Worm (Caenorhabditis elegans) whole organism, young adult: ENCODE measurements around the gene C15F1.2.

ENCODE experiments used
- F10E7.11 ChIP-seq: sonication (generic microtip); optimal IDR thresholded peaks from 2 replicates; lab custom pipeline; 2017; ENCODE audit warnings: mild to moderate bottlenecking, missing genetic modification characterization, moderate library complexity, missing compliant biosample characterization
- F23B12.7 ChIP-seq: sonication (generic microtip); optimal IDR thresholded peaks from 2 replicates; lab custom pipeline; 2017; ENCODE audit warnings: missing genetic modification characterization, mild to moderate bottlenecking, missing compliant biosample characterization, antibody characterized with exemption, moderate library complexity; ENCODE audit not compliant: insufficient read depth
- F33H1.4 ChIP-seq: fragments of 200-800 bp; sonication (Bioruptor generic); IDR thresholded peaks from 2 replicates; pipeline ENCODE4 v1.3.6; 2022; ENCODE audit warnings: missing genetic modification reagents, missing genetic modification characterization, missing compliant biosample characterization
- F37B4.10 ChIP-seq: fragments of 200-800 bp; sonication (Bioruptor generic); IDR thresholded peaks from 2 replicates; pipeline ENCODE4 v1.3.6; 2022; ENCODE audit warnings: missing genetic modification characterization, missing compliant biosample characterization
- F39B2.1 ChIP-seq: fragments of 200-800 bp; sonication (Bioruptor generic); IDR thresholded peaks from 2 replicates; pipeline ENCODE4 v1.3.6; 2022; ENCODE audit warnings: missing genetic modification reagents, missing genetic modification characterization, missing compliant biosample characterization
- F57A8.1 ChIP-seq: fragments of 200-800 bp; sonication (Bioruptor generic); optimal IDR thresholded peaks from 2 replicates; lab custom pipeline; 2018; ENCODE audit warnings: mild to moderate bottlenecking, missing genetic modification characterization, moderate library complexity, missing compliant biosample characterization
- T07F8.4 ChIP-seq: sonication (generic microtip); optimal IDR thresholded peaks from 2 replicates; lab custom pipeline; 2016; ENCODE audit warnings: mild to moderate bottlenecking, missing genetic modification characterization, moderate library complexity, missing compliant biosample characterization
- Y53F4B.3 ChIP-seq: fragments of 200-800 bp; sonication (Bioruptor generic); IDR thresholded peaks from 2 replicates; pipeline ENCODE4 v1.3.6; 2022; ENCODE audit warnings: missing genetic modification reagents, missing genetic modification characterization, missing compliant biosample characterization
- Y67H2A.10 ChIP-seq: fragments of 200-800 bp; sonication (Bioruptor generic); conservative IDR thresholded peaks from 2 replicates; pipeline ENCODE4 v1.3.6; 2022; ENCODE audit warnings: missing genetic modification reagents, missing genetic modification characterization, missing compliant biosample characterization
- Y95B8A.8 ChIP-seq: fragments of 200-800 bp; sonication (Bioruptor generic); IDR thresholded peaks from 2 replicates; pipeline ENCODE4 v1.3.6; 2022; ENCODE audit warnings: missing genetic modification reagents, missing genetic modification characterization, missing compliant biosample characterization
- ZK185.1 ChIP-seq: sonication (generic microtip); optimal IDR thresholded peaks from 2 replicates; lab custom pipeline; 2016; ENCODE audit warnings: mild to moderate bottlenecking, missing genetic modification characterization, missing compliant biosample characterization; ENCODE audit not compliant: poor library complexity, severe bottlenecking
- ama-1 ChIP-seq, 3 experiments: fragments of 150-350 bp in 1 of 3; sonication (generic microtip) in 2 of 3; optimal IDR thresholded peaks; 2 replicates each; lab custom pipeline; 2014 to 2018; ENCODE audit warnings: missing biosample characterization in 2 of 3, missing genetic modification characterization in 2 of 3, missing genetic modification reagents in 2 of 3
- attf-3 ChIP-seq: fragments of 200-800 bp; sonication (Bioruptor generic); conservative IDR thresholded peaks from 2 replicates; pipeline ENCODE4 v1.3.6; 2022; ENCODE audit warnings: missing genetic modification reagents, missing genetic modification characterization, missing compliant biosample characterization
- attf-6 ChIP-seq: fragments of 200-800 bp; sonication (Bioruptor generic); IDR thresholded peaks from 2 replicates; pipeline ENCODE4 v1.3.6; 2022; ENCODE audit warnings: missing genetic modification reagents, missing genetic modification characterization, missing compliant biosample characterization
- ccch-3 ChIP-seq: fragments of 200-800 bp; sonication (Bioruptor generic); optimal IDR thresholded peaks from 2 replicates; lab custom pipeline; 2018; ENCODE audit warnings: mild to moderate bottlenecking, missing genetic modification characterization, missing compliant biosample characterization
- cebp-1 ChIP-seq, 2 experiments: fragments of 200-800 bp in 1 of 2; sonication (Bioruptor generic) in 1 of 2; sonication (generic microtip) in 1 of 2; IDR thresholded peaks in 1 of 2; optimal IDR thresholded peaks in 1 of 2; 2 replicates each; pipeline versions ENCODE4 v1.3.6 to Lab custom; 2017 to 2022; ENCODE audit warnings: missing compliant biosample characterization in 2 of 2, missing genetic modification characterization in 2 of 2, mild to moderate bottlenecking in 1 of 2, missing genetic modification reagents in 1 of 2, moderate library complexity in 1 of 2
- ceh-100 ChIP-seq: fragments of 200-800 bp; sonication (Bioruptor generic); IDR thresholded peaks from 2 replicates; pipeline ENCODE4 v1.3.6; 2022; ENCODE audit warnings: missing genetic modification reagents, missing genetic modification characterization, missing compliant biosample characterization
- ceh-27 ChIP-seq: fragments of 200-800 bp; sonication (Bioruptor generic); optimal IDR thresholded peaks from 2 replicates; lab custom pipeline; 2018; ENCODE audit warnings: mild to moderate bottlenecking, missing genetic modification characterization, moderate library complexity, missing compliant biosample characterization
- ceh-79 ChIP-seq: sonication (generic microtip); optimal IDR thresholded peaks from 2 replicates; lab custom pipeline; 2017; ENCODE audit warnings: mild to moderate bottlenecking, missing genetic modification characterization, missing compliant biosample characterization
- ceh-91 ChIP-seq: fragments of 200-800 bp; sonication (Bioruptor generic); IDR thresholded peaks from 2 replicates; pipeline ENCODE4 v1.3.6; 2022; ENCODE audit warnings: missing genetic modification reagents, missing genetic modification characterization, missing compliant biosample characterization
- die-1 ChIP-seq: sonication (generic microtip); optimal IDR thresholded peaks from 2 replicates; lab custom pipeline; 2016; ENCODE audit warnings: missing genotype, mild to moderate bottlenecking, missing genetic modification characterization, missing compliant biosample characterization
- dox-1 ChIP-seq: fragments of 200-800 bp; sonication (Bioruptor generic); IDR thresholded peaks from 2 replicates; pipeline ENCODE4 v1.3.6; 2022; ENCODE audit warnings: missing genetic modification reagents, missing genetic modification characterization, missing compliant biosample characterization
- egl-44 ChIP-seq: fragments of 200-800 bp; sonication (Bioruptor generic); IDR thresholded peaks from 2 replicates; pipeline ENCODE4 v1.3.6; 2022; ENCODE audit warnings: missing genetic modification reagents, missing genetic modification characterization, missing compliant biosample characterization
- ets-4 ChIP-seq: fragments of 200-800 bp; sonication (Bioruptor generic); optimal IDR thresholded peaks from 2 replicates; lab custom pipeline; 2018; ENCODE audit warnings: mild to moderate bottlenecking, missing genetic modification characterization, missing compliant biosample characterization
- lag-1 ChIP-seq: fragments of 200-800 bp; sonication (Bioruptor generic); IDR thresholded peaks from 2 replicates; pipeline ENCODE4 v1.3.6; 2022; ENCODE audit warnings: missing genetic modification reagents, missing genetic modification characterization, missing compliant biosample characterization
- let-607 ChIP-seq, 2 experiments: fragments of 200-800 bp in 1 of 2; sonication (Bioruptor generic) in 1 of 2; sonication (generic microtip) in 1 of 2; optimal IDR thresholded peaks; 2 replicates each; lab custom pipeline; 2016 to 2018; ENCODE audit warnings: mild to moderate bottlenecking in 2 of 2, missing compliant biosample characterization in 2 of 2, missing genetic modification characterization in 2 of 2, moderate library complexity in 2 of 2, missing genotype in 1 of 2
- lin-40 ChIP-seq: sonication (generic microtip); optimal IDR thresholded peaks from 2 replicates; lab custom pipeline; 2016; ENCODE audit warnings: missing genetic modification characterization, mild to moderate bottlenecking, missing compliant biosample characterization, missing genotype, missing genetic modification reagents
- lsy-27 ChIP-seq: sonication (generic microtip); optimal IDR thresholded peaks from 2 replicates; lab custom pipeline; 2017; ENCODE audit warnings: missing genetic modification characterization, mild to moderate bottlenecking, missing compliant biosample characterization, antibody characterized with exemption, missing genotype, borderline replicate concordance; ENCODE audit not compliant: insufficient read depth
- madf-10 ChIP-seq: sonication (generic microtip); optimal IDR thresholded peaks from 2 replicates; lab custom pipeline; 2016; ENCODE audit warnings: mild to moderate bottlenecking, missing genetic modification characterization, missing compliant biosample characterization
- madf-6 ChIP-seq: fragments of 200-800 bp; sonication (Bioruptor generic); IDR thresholded peaks from 2 replicates; pipeline ENCODE4 v1.3.6; 2022; ENCODE audit warnings: missing genetic modification reagents, missing genetic modification characterization, missing compliant biosample characterization
- mel-28 ChIP-seq: sonication (generic microtip); optimal IDR thresholded peaks from 2 replicates; lab custom pipeline; 2016; ENCODE audit warnings: borderline replicate concordance, mild to moderate bottlenecking, missing genetic modification characterization, missing compliant biosample characterization
- mxl-1 ChIP-seq: sonication (generic microtip); optimal IDR thresholded peaks from 2 replicates; lab custom pipeline; 2016; ENCODE audit warnings: missing genetic modification characterization, missing compliant biosample characterization
- nfyb-1 ChIP-seq: fragments of 200-800 bp; sonication (Bioruptor generic); IDR thresholded peaks from 2 replicates; pipeline ENCODE4 v1.3.6; 2022; ENCODE audit warnings: missing genetic modification reagents, missing genetic modification characterization, missing compliant biosample characterization
- nhr-120 ChIP-seq: fragments of 200-800 bp; sonication (Bioruptor generic); IDR thresholded peaks from 2 replicates; pipeline ENCODE4 v1.3.6; 2022; ENCODE audit warnings: missing genetic modification characterization, missing compliant biosample characterization
- nhr-179 ChIP-seq: sonication (generic microtip); optimal IDR thresholded peaks from 2 replicates; lab custom pipeline; 2016; ENCODE audit warnings: mild to moderate bottlenecking, missing genetic modification characterization, missing compliant biosample characterization
- nhr-27 ChIP-seq: fragments of 200-800 bp; sonication (Bioruptor generic); optimal IDR thresholded peaks from 2 replicates; lab custom pipeline; 2018; ENCODE audit warnings: mild to moderate bottlenecking, missing genetic modification characterization, moderate library complexity, missing compliant biosample characterization
- pbrm-1 ChIP-seq: fragments of 200-800 bp; sonication (Bioruptor generic); IDR thresholded peaks from 2 replicates; pipeline ENCODE4 v1.3.6; 2022; ENCODE audit warnings: missing genetic modification reagents, missing genetic modification characterization, missing compliant biosample characterization
- rcor-1 ChIP-seq: fragments of 200-800 bp; sonication (Bioruptor generic); IDR thresholded peaks from 2 replicates; pipeline ENCODE4 v1.3.6; 2022; ENCODE audit warnings: missing genetic modification reagents, missing genetic modification characterization, missing compliant biosample characterization
- snpc-4 ChIP-seq, 5 experiments: fragments of 150-350 bp in 1 of 5; sonication (generic microtip) in 4 of 5; optimal IDR thresholded peaks; 2 replicates each; lab custom pipeline; 2014 to 2018; ENCODE audit warnings: missing genetic modification characterization in 5 of 5, missing biosample characterization in 3 of 5, antibody characterized with exemption in 2 of 5, mild to moderate bottlenecking in 2 of 5, missing compliant biosample characterization in 2 of 5, missing genotype in 2 of 5, moderate library complexity in 2 of 5, missing genetic modification reagents in 1 of 5
- tlf-1 ChIP-seq: fragments of 200-800 bp; sonication (Bioruptor generic); optimal IDR thresholded peaks from 2 replicates; lab custom pipeline; 2018; ENCODE audit warnings: mild to moderate bottlenecking, missing genetic modification characterization, missing compliant biosample characterization
- xnd-1 ChIP-seq: sonication (generic microtip); optimal IDR thresholded peaks from 2 replicates; lab custom pipeline; 2016; ENCODE audit warnings: missing genotype, missing genetic modification reagents, missing genetic modification characterization, missing compliant biosample characterization
- ztf-22 ChIP-seq: fragments of 200-800 bp; sonication (Bioruptor generic); optimal IDR thresholded peaks from 2 replicates; lab custom pipeline; 2018; ENCODE audit warnings: mild to moderate bottlenecking, missing genetic modification characterization, moderate library complexity, missing compliant biosample characterization
- ztf-25 ChIP-seq: fragments of 200-800 bp; sonication (Bioruptor generic); IDR thresholded peaks from 2 replicates; pipeline ENCODE4 v1.3.6; 2022; ENCODE audit warnings: missing genetic modification reagents, missing genetic modification characterization, missing compliant biosample characterization
- ztf-28 ChIP-seq: fragments of 200-800 bp; sonication (Bioruptor generic); IDR thresholded peaks from 2 replicates; pipeline ENCODE4 v1.3.6; 2022; ENCODE audit warnings: missing genetic modification reagents, missing genetic modification characterization, missing compliant biosample characterization
- ztf-3 ChIP-seq: fragments of 200-800 bp; sonication (Bioruptor generic); optimal IDR thresholded peaks from 2 replicates; lab custom pipeline; 2018; ENCODE audit warnings: mild to moderate bottlenecking, missing genetic modification characterization, missing compliant biosample characterization

C15F1.2 gene

DNA sequence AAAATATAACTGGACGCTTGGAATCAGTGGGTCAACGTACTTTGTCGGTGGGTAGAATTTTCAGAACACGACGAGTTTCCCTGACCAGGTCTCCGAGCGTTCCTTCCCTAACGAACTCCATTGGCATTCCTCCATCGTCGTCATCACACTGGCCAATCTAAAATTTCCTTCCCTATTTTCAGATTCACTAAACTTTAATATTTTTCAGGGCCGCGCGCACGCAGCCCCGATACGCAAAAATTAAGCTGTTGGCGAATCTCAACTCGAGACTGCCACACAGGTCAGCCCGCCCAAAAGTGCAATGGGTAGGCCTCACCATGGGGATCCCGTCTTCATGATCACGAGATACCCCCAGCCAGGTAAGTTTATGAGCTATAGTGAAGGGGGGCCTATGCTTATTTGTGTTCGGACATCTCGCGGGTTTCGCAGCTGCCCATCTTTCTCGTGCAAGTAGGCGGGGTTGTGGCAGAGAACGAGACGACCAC, 11.5 kb upstream of the C15F1.2 start (continued):
- no peak for TF ChIP-seq ccch-3 (GFP tag; lab: Kevin White, UChicago)
- TF ChIP-seq ztf-28 (GFP tag; lab: Robert Waterston, UW) = peak; percentile 68; the same call in 1 of the 2 replicates
- TF ChIP-seq dox-1 (GFP tag; lab: Robert Waterston, UW) = peak; percentile 95
- 0 out of 2 replicates have a peak, but pooled peaks have one; percentile 11 for TF ChIP-seq Y67H2A.10
- peak; percentile 59 for TF ChIP-seq tlf-1 (GFP tag; lab: Kevin White, UChicago)
- TF ChIP-seq ets-4 (GFP tag; lab: Kevin White, UChicago) = no peak
- peak; percentile 6; the same call in 1 of the 2 replicates for TF ChIP-seq ztf-25
- TF ChIP-seq ztf-22 (GFP tag; lab: Kevin White, UChicago) = peak; percentile 8
- no peak for TF ChIP-seq let-607 (tag; optimal IDR thresholded peaks at IDR 0.05; lab: Kevin White, UChicago)
- TF ChIP-seq madf-6 (GFP tag; lab: Robert Waterston, UW) = peak; percentile 88
- no peak for TF ChIP-seq lag-1 (GFP tag; lab: Robert Waterston, UW)
- peak; percentile 42 for TF ChIP-seq madf-10 (tag; lab: Kevin White, UChicago)
- TF ChIP-seq ceh-91 (GFP tag; lab: Robert Waterston, UW) = peak; percentile 73
- peak; percentile 29; the same call in 1 of the 2 replicates for TF ChIP-seq Y53F4B.3
- TF ChIP-seq attf-3 (GFP tag; lab: Robert Waterston, UW) = peak; percentile 83
- peak; percentile 77 for TF ChIP-seq ceh-100 (GFP tag; lab: Robert Waterston, UW)
- TF ChIP-seq nhr-27 (tag; lab: Kevin White, UChicago) = peak; percentile 86
- no peak for TF ChIP-seq F37B4.10 (GFP tag; lab: Robert Waterston, UW)
- TF ChIP-seq Y95B8A.8 (GFP tag; lab: Robert Waterston, UW) = peak; percentile 81
- peak; percentile 77 for TF ChIP-seq ceh-79 (tag; lab: Kevin White, UChicago)
- TF ChIP-seq F33H1.4 (GFP tag; lab: Robert Waterston, UW) = peak; percentile 72
- TF ChIP-seq F10E7.11 = peak; percentile 79
- TF ChIP-seq nhr-120 (GFP tag; lab: Robert Waterston, UW) = no peak
- TF ChIP-seq nfyb-1 = peak; percentile 93
- no peak for TF ChIP-seq lsy-27 (tag; lab: Kevin White, UChicago)
- TF ChIP-seq ama-1 (optimal IDR thresholded peaks at IDR 0.05; lab: Kevin White, UChicago) = peak; percentile 64
- TF ChIP-seq ama-1 (GFP tag; optimal IDR thresholded peaks at IDR 0.05; lab: Kevin White, UChicago) = peak in 1 of 2 experiments; percentile 59
- peak; percentile 37 for TF ChIP-seq F57A8.1 (GFP tag; lab: Kevin White, UChicago)
- peak; percentile 57 for TF ChIP-seq lin-40 (tag; lab: Kevin White, UChicago)
- no peak for TF ChIP-seq cebp-1 (GFP tag; IDR thresholded peaks at IDR 0.05; lab: Robert Waterston, UW)
- TF ChIP-seq cebp-1 (tag; optimal IDR thresholded peaks at IDR 0.05; lab: Kevin White, UChicago) = peak; percentile 62
- TF ChIP-seq snpc-4 (GFP tag; optimal IDR thresholded peaks at IDR 0.05; lab: Kevin White, UChicago) = peak; percentile 97
- peak; percentile 97 to 99 (median 98) for TF ChIP-seq snpc-4 (tag; optimal IDR thresholded peaks at IDR 0.05; lab: Kevin White, UChicago)
- TF ChIP-seq mxl-1 (tag; lab: Kevin White, UChicago) = no peak
- TF ChIP-seq F39B2.1 (GFP tag; lab: Robert Waterston, UW) = peak; percentile 53; the same call in 1 of the 2 replicates
- TF ChIP-seq T07F8.4 (tag; lab: Kevin White, UChicago) = peak; percentile 14
- peak; percentile 84 for TF ChIP-seq rcor-1
- peak; percentile 9 for TF ChIP-seq ztf-3
- TF ChIP-seq ZK185.1 (tag; lab: Kevin White, UChicago) = peak; percentile 35
- TF ChIP-seq egl-44 = peak; percentile 90
- peak; percentile 92 for TF ChIP-seq attf-6
- no peak for TF ChIP-seq nhr-179
- TF ChIP-seq pbrm-1 (GFP tag; lab: Robert Waterston, UW) = peak; percentile 93
- TF ChIP-seq ceh-27 (GFP tag; lab: Kevin White, UChicago) = peak; percentile 40
- peak; percentile 4 for TF ChIP-seq mel-28
- peak; percentile 55 for TF ChIP-seq xnd-1 (tag; lab: Kevin White, UChicago)
- TF ChIP-seq F23B12.7 (tag; lab: Kevin White, UChicago) = peak; percentile 53
- peak; percentile 59 for TF ChIP-seq die-1 (tag; lab: Kevin White, UChicago)
